Worm (Caenorhabditis elegans) whole organism, late embryonic: ENCODE results near the gene inf-1.
A peak's percentile ranks its signal among the peaks of the same experiment; 100 is the strongest.

ENCODE experiments used
- C38D4.7 ChIP-seq: fragments of 200-800 bp; sonication (Bioruptor generic); optimal IDR thresholded peaks from 2 replicates; lab custom pipeline; 2018; ENCODE audit warnings: mild to moderate bottlenecking, missing genetic modification characterization, moderate library complexity, missing compliant biosample characterization
- K09A11.1 ChIP-seq: sonication (generic microtip); optimal IDR thresholded peaks from 2 replicates; lab custom pipeline; 2017; ENCODE audit warnings: antibody characterized with exemption, mild to moderate bottlenecking, missing genetic modification characterization, missing compliant biosample characterization; ENCODE audit not compliant: insufficient read depth
- T23F11.4 ChIP-seq: fragments of 200-800 bp; sonication (Bioruptor generic); optimal IDR thresholded peaks from 2 replicates; lab custom pipeline; 2018; ENCODE audit warnings: mild to moderate bottlenecking, missing genetic modification characterization, missing compliant biosample characterization
- Y22D7AL.16 ChIP-seq: sonication (generic microtip); optimal IDR thresholded peaks from 2 replicates; lab custom pipeline; 2016; ENCODE audit warnings: missing genetic modification characterization, missing compliant biosample characterization
- ceh-14 ChIP-seq: sonication (generic microtip); optimal IDR thresholded peaks from 2 replicates; lab custom pipeline; 2016; ENCODE audit warnings: missing genotype, missing genetic modification characterization, missing compliant biosample characterization
- ceh-19 ChIP-seq: fragments of 200-800 bp; sonication (Bioruptor generic); optimal IDR thresholded peaks from 2 replicates; lab custom pipeline; 2018; ENCODE audit warnings: mild to moderate bottlenecking, missing genetic modification characterization, missing compliant biosample characterization
- ceh-2 ChIP-seq: sonication (generic microtip); optimal IDR thresholded peaks from 2 replicates; lab custom pipeline; 2016; ENCODE audit warnings: missing genotype, missing genetic modification characterization, missing compliant biosample characterization
- ceh-24 ChIP-seq: sonication (generic microtip); optimal IDR thresholded peaks from 2 replicates; lab custom pipeline; 2016; ENCODE audit warnings: mild to moderate bottlenecking, missing genetic modification characterization, missing compliant biosample characterization
- ceh-31 ChIP-seq: sonication (generic microtip); optimal IDR thresholded peaks from 2 replicates; lab custom pipeline; 2016; ENCODE audit warnings: missing genetic modification characterization, missing compliant biosample characterization
- ceh-45 ChIP-seq: fragments of 200-800 bp; sonication (Bioruptor generic); IDR thresholded peaks from 2 replicates; pipeline ENCODE4 v1.3.6; 2022; ENCODE audit warnings: missing genetic modification reagents, missing genetic modification characterization, missing compliant biosample characterization
- ceh-48 ChIP-seq: sonication (generic microtip); optimal IDR thresholded peaks from 2 replicates; lab custom pipeline; 2016; ENCODE audit warnings: missing genetic modification characterization, inconsistent platforms, missing compliant biosample characterization
- ceh-9 ChIP-seq: sonication (generic microtip); optimal IDR thresholded peaks from 2 replicates; lab custom pipeline; 2016; ENCODE audit warnings: mild to moderate bottlenecking, missing genetic modification characterization, inconsistent platforms, missing compliant biosample characterization
- dmd-4 ChIP-seq: sonication (generic microtip); optimal IDR thresholded peaks from 2 replicates; lab custom pipeline; 2016; ENCODE audit warnings: borderline replicate concordance, missing genetic modification characterization, missing compliant biosample characterization
- elt-4 ChIP-seq: sonication (generic microtip); optimal IDR thresholded peaks from 2 replicates; lab custom pipeline; 2016; ENCODE audit warnings: missing genetic modification characterization, missing compliant biosample characterization
- ets-4 ChIP-seq: sonication (generic microtip); optimal IDR thresholded peaks from 2 replicates; lab custom pipeline; 2016; ENCODE audit warnings: missing genetic modification characterization, missing compliant biosample characterization
- fax-1 ChIP-seq: sonication (generic microtip); optimal IDR thresholded peaks from 2 replicates; lab custom pipeline; 2016; ENCODE audit warnings: missing genotype, missing genetic modification characterization, missing compliant biosample characterization
- fkh-10 ChIP-seq: fragments of 150-350 bp; optimal IDR thresholded peaks from 2 replicates; lab custom pipeline; 2014; ENCODE audit warnings: missing biosample characterization, missing genetic modification reagents, missing genetic modification characterization
- fkh-6 ChIP-seq: sonication (generic microtip); optimal IDR thresholded peaks from 2 replicates; lab custom pipeline; 2016; ENCODE audit warnings: missing genetic modification characterization, missing compliant biosample characterization
- gmeb-2 ChIP-seq: sonication (generic microtip); optimal IDR thresholded peaks from 2 replicates; lab custom pipeline; 2016; ENCODE audit warnings: missing genetic modification characterization, inconsistent platforms, missing compliant biosample characterization
- hlh-13 ChIP-seq: fragments of 200-800 bp; sonication (Bioruptor generic); optimal IDR thresholded peaks from 2 replicates; lab custom pipeline; 2018; ENCODE audit warnings: mild to moderate bottlenecking, missing genetic modification characterization, missing compliant biosample characterization
- hlh-15 ChIP-seq: sonication (generic microtip); optimal IDR thresholded peaks from 2 replicates; lab custom pipeline; 2016; ENCODE audit warnings: missing genetic modification characterization, missing compliant biosample characterization
- hlh-30 ChIP-seq: sonication (generic microtip); optimal IDR thresholded peaks from 2 replicates; lab custom pipeline; 2017; ENCODE audit warnings: antibody characterized with exemption, missing genetic modification characterization, missing compliant biosample characterization; ENCODE audit not compliant: insufficient read depth
- hlh-8 ChIP-seq: sonication (generic microtip); optimal IDR thresholded peaks from 2 replicates; lab custom pipeline; 2016; ENCODE audit warnings: missing genotype, missing genetic modification characterization, missing compliant biosample characterization
- nfya-1 ChIP-seq: sonication (generic microtip); optimal IDR thresholded peaks from 2 replicates; lab custom pipeline; 2017; ENCODE audit warnings: missing genetic modification characterization, mild to moderate bottlenecking, missing compliant biosample characterization, antibody characterized with exemption, moderate library complexity
- nhr-11 ChIP-seq: fragments of 150-350 bp; optimal IDR thresholded peaks from 2 replicates; lab custom pipeline; 2014; ENCODE audit warnings: missing biosample characterization, missing genetic modification characterization
- nhr-232 ChIP-seq: sonication (generic microtip); optimal IDR thresholded peaks from 2 replicates; lab custom pipeline; 2016; ENCODE audit warnings: missing genetic modification characterization, missing compliant biosample characterization
- pat-9 ChIP-seq: fragments of 200-800 bp; sonication (Bioruptor generic); optimal IDR thresholded peaks from 2 replicates; lab custom pipeline; 2018; ENCODE audit warnings: mild to moderate bottlenecking, missing genetic modification characterization, moderate library complexity, missing compliant biosample characterization
- pax-1 ChIP-seq: fragments of 150-350 bp; optimal IDR thresholded peaks from 2 replicates; lab custom pipeline; 2014; ENCODE audit warnings: missing biosample characterization, missing genetic modification characterization
- ref-2 ChIP-seq: sonication (generic microtip); optimal IDR thresholded peaks from 2 replicates; lab custom pipeline; 2016; ENCODE audit warnings: missing genetic modification characterization, missing compliant biosample characterization
- rnt-1 ChIP-seq: sonication (generic microtip); optimal IDR thresholded peaks from 2 replicates; lab custom pipeline; 2016; ENCODE audit warnings: missing genetic modification characterization, missing compliant biosample characterization
- sdc-2 ChIP-seq: sonication (generic microtip); optimal IDR thresholded peaks from 2 replicates; lab custom pipeline; 2016; ENCODE audit warnings: missing genotype, missing genetic modification characterization, missing compliant biosample characterization
- syd-9 ChIP-seq: sonication (generic microtip); optimal IDR thresholded peaks from 2 replicates; lab custom pipeline; 2016; ENCODE audit warnings: mild to moderate bottlenecking, missing genetic modification characterization, moderate library complexity, missing compliant biosample characterization
- tbx-2 ChIP-seq: sonication (generic microtip); optimal IDR thresholded peaks from 2 replicates; lab custom pipeline; 2016; ENCODE audit warnings: missing genetic modification characterization, missing compliant biosample characterization
- ttx-3 ChIP-seq: sonication (generic microtip); optimal IDR thresholded peaks from 2 replicates; lab custom pipeline; 2016; ENCODE audit warnings: missing genetic modification reagents, missing genetic modification characterization, missing compliant biosample characterization
- unc-3 ChIP-seq, 2 experiments: fragments of 200-800 bp in 1 of 2; sonication (Bioruptor generic) in 1 of 2; sonication (generic microtip) in 1 of 2; conservative IDR thresholded peaks in 1 of 2; optimal IDR thresholded peaks in 1 of 2; 2 replicates each; pipeline versions ENCODE4 v1.3.6 to Lab custom; 2016 to 2022; ENCODE audit warnings: missing compliant biosample characterization in 2 of 2, missing genetic modification characterization in 2 of 2, missing genetic modification reagents in 1 of 2
- unc-42 ChIP-seq: sonication (generic microtip); optimal IDR thresholded peaks from 2 replicates; lab custom pipeline; 2016; ENCODE audit warnings: missing genotype, missing genetic modification characterization, missing compliant biosample characterization
- unc-55 ChIP-seq: sonication (generic microtip); optimal IDR thresholded peaks from 2 replicates; lab custom pipeline; 2017; ENCODE audit warnings: missing biosample characterization, missing genetic modification reagents, missing genetic modification characterization
- ztf-16 ChIP-seq: sonication (generic microtip); optimal IDR thresholded peaks from 2 replicates; lab custom pipeline; 2017; ENCODE audit warnings: missing genetic modification characterization, missing compliant biosample characterization

inf-1 gene

DNA sequence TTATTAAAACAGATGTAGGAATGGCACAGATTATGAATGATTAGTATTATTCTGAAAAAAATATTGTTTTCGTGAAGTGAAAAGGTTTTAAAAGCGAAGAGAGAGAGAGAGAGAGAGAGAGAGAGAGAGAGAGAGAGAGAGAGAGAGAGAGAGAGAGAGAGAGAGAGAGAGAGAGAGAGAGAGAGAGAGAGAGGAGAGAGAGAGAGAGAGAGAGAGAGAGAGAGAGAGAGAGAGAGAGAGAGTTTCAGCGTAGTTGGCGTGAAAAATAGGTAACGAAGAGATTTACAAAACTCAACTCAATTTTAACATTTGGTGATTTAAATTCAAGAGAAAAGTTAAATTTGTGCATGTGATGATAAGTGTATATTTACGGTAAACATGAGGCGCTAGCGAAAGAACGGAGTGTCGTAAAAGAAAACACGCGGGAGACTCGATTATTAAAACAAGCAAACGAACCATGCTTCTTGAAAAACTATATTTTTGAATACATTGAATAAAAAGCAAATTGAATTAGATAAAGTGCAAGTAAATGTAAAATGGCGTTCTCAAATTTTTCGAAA lies 38.2 kb downstream of the inf-1 start, which contains the start of gene panl-2:
TSS of gene panl-2 (minus strand) at position 51 of the 560 bp plus-strand sequence.
- TF ChIP-seq elt-4 (tag; lab: Kevin White, UChicago) = no peak
- no peak for TF ChIP-seq fkh-10 (GFP tag; lab: Kevin White, UChicago)
- TF ChIP-seq hlh-8 (tag; lab: Kevin White, UChicago) = no peak
- no peak for TF ChIP-seq ceh-24 (tag; lab: Kevin White, UChicago)
- TF ChIP-seq ceh-45 (GFP tag; lab: Robert Waterston, UW) = no peak
- TF ChIP-seq ttx-3 = no peak
- TF ChIP-seq gmeb-2 (tag; lab: Kevin White, UChicago) = no peak
- TF ChIP-seq nfya-1 = peak; percentile 44
- no peak for TF ChIP-seq unc-3 (GFP tag; conservative IDR thresholded peaks at IDR 0.05; lab: Robert Waterston, UW)
- TF ChIP-seq unc-3 (tag; optimal IDR thresholded peaks at IDR 0.05; lab: Kevin White, UChicago) = no peak
- no peak for TF ChIP-seq T23F11.4 (GFP tag; lab: Kevin White, UChicago)
- TF ChIP-seq hlh-30 (tag; lab: Kevin White, UChicago) = peak; percentile 82

ce11 chrIII:6968655-6969054 lies 38.7 kb downstream of the inf-1 start:
- TF ChIP-seq Y22D7AL.16 (no peak), elt-4 (tag; lab: Kevin White, UChicago) (no peak), unc-42 (tag; lab: Kevin White, UChicago) (no peak), ceh-45 (GFP tag; lab: Robert Waterston, UW) (no peak), nhr-11 (tag; lab: Kevin White, UChicago) (no peak), unc-55 (GFP tag; lab: Kevin White, UChicago) (no peak), syd-9 (tag; lab: Kevin White, UChicago) (no peak), C38D4.7 (GFP tag; lab: Kevin White, UChicago) (no peak), ref-2 (no peak), tbx-2 (tag; lab: Kevin White, UChicago) (no peak), ceh-2 (tag; lab: Kevin White, UChicago) (no peak), fkh-6 (tag; lab: Kevin White, UChicago) (no peak), sdc-2 (tag; lab: Kevin White, UChicago) (no peak), ztf-16 (no peak)
- TF ChIP-seq, all 69 proteins: peak for 0

- TF ChIP-seq ceh-9 (tag; lab: Kevin White, UChicago) (no peak), rnt-1 (tag; lab: Kevin White, UChicago) (no peak), dmd-4 (no peak), ceh-31 (tag; lab: Kevin White, UChicago) (no peak), hlh-13 (GFP tag; lab: Kevin White, UChicago) (no peak), nfya-1 (no peak), fkh-6 (tag; lab: Kevin White, UChicago) (no peak), pax-1 (tag; lab: Kevin White, UChicago) (no peak), hlh-8 (tag; lab: Kevin White, UChicago) (no peak)
Measured at ce11 chrIII:6969090-6969489, 39.2 kb downstream of the inf-1 start, which contains the start of gene F31E3.12. TSS of gene F31E3.12 (plus strand) at chrIII:6969390.

ce11 chrIII:6969781-6970342 lies 39.9 kb downstream of the inf-1 start:
- no peak for TF ChIP-seq sdc-2 (tag; lab: Kevin White, UChicago)
- TF ChIP-seq K09A11.1 (tag; lab: Kevin White, UChicago) = no peak
- no peak for TF ChIP-seq gmeb-2 (tag; lab: Kevin White, UChicago)
- TF ChIP-seq ets-4 (tag; lab: Kevin White, UChicago) = no peak

- no peak for TF ChIP-seq dmd-4
- no peak for TF ChIP-seq ceh-19
- no peak for TF ChIP-seq ztf-16
- no peak for TF ChIP-seq fkh-6 (tag; lab: Kevin White, UChicago)
- no peak for TF ChIP-seq gmeb-2 (tag; lab: Kevin White, UChicago)
- TF ChIP-seq ceh-14 (tag; lab: Kevin White, UChicago) = no peak
- no peak for TF ChIP-seq unc-3 (GFP tag; conservative IDR thresholded peaks at IDR 0.05; lab: Robert Waterston, UW)
- TF ChIP-seq unc-3 (tag; optimal IDR thresholded peaks at IDR 0.05; lab: Kevin White, UChicago) = no peak
- TF ChIP-seq fax-1 (tag; lab: Kevin White, UChicago) = no peak
- TF ChIP-seq hlh-15 = no peak
- no peak for TF ChIP-seq pat-9 (tag; lab: Kevin White, UChicago)
- TF ChIP-seq nhr-232 = no peak
- no peak for TF ChIP-seq ceh-24 (tag; lab: Kevin White, UChicago)
- no peak for TF ChIP-seq ceh-48 (tag; lab: Kevin White, UChicago)
- TF ChIP-seq, all 69 proteins: peak for 0
Measured at ce11 chrIII:6970744-6971143, 40.8 kb downstream of the inf-1 start.
